Fruit fly (Drosophila melanogaster) whole organism, adult: Measurements from ENCODE around the gene Acp65Aa.
"Not testable (repeated sequence)": the region's sequence is repeated elsewhere in the genome, so short reads cannot be mapped to it uniquely, and the experiment has no call there.

Experiments used
- CG14711 ChIP-seq: fragments of 200-800 bp; sonication (Bioruptor generic); optimal IDR thresholded peaks from 2 replicates; lab custom pipeline; 2018; ENCODE audit warnings: missing biosample characterization, mild to moderate bottlenecking, missing genetic modification characterization, moderate library complexity
- CG7045 ChIP-seq: fragments of 200-800 bp; sonication (Bioruptor generic); optimal IDR thresholded peaks from 2 replicates; lab custom pipeline; 2017; ENCODE audit warnings: missing biosample characterization, mild to moderate bottlenecking, missing genetic modification characterization
- CG7101 ChIP-seq: fragments of 200-800 bp; sonication (Bioruptor generic); optimal IDR thresholded peaks from 2 replicates; lab custom pipeline; 2018; ENCODE audit warnings: missing biosample characterization, mild to moderate bottlenecking, missing genetic modification characterization, moderate library complexity
- bab1 ChIP-seq: fragments of 200-800 bp; sonication (Bioruptor generic); optimal IDR thresholded peaks from 3 replicates; lab custom pipeline; 2019; ENCODE audit warnings: missing biosample characterization, mild to moderate bottlenecking, missing genetic modification characterization, moderate library complexity
- cic ChIP-seq: fragments of 200-800 bp; sonication (Bioruptor generic); optimal IDR thresholded peaks from 2 replicates; lab custom pipeline; 2017; ENCODE audit warnings: missing biosample characterization, mild to moderate bottlenecking, missing genetic modification characterization, moderate library complexity
- kay ChIP-seq: fragments of 200-800 bp; sonication (Bioruptor generic); peaks from one replicate; lab custom pipeline; 2016; ENCODE audit warnings: missing biosample characterization, missing genetic modification characterization, borderline replicate concordance
- tj ChIP-seq: fragments of 200-800 bp; sonication (Bioruptor generic); optimal IDR thresholded peaks from 3 replicates; lab custom pipeline; 2017; ENCODE audit warnings: missing biosample characterization, mild to moderate bottlenecking, missing genetic modification characterization, moderate library complexity
- toe ChIP-seq: fragments of 200-800 bp; sonication (Bioruptor generic); optimal IDR thresholded peaks from 2 replicates; lab custom pipeline; 2016; ENCODE audit warnings: missing biosample characterization, missing genetic modification characterization

dm6 chr3L:6146374-6146773 is 6.2 kb downstream of the Acp65Aa start, which contains the start of gene Lcp65Ab2:
- TF ChIP-seq kay (GFP tag; lab: Kevin White, UChicago); CG14711 (tag; lab: Kevin White, UChicago); CG7101; toe (GFP tag; lab: Kevin White, UChicago); CG7045 (GFP tag; lab: Kevin White, UChicago); bab1 (GFP tag; lab: Kevin White, UChicago); cic (GFP tag; lab: Kevin White, UChicago); tj (GFP tag; lab: Kevin White, UChicago): not testable (repeated sequence)
